Fruit fly (Drosophila melanogaster) whole organism, embryonic: ENCODE results near the gene ac.

ENCODE experiments used
- Abd-B ChIP-seq: fragments of 200-800 bp; sonication (Bioruptor generic); optimal IDR thresholded peaks from 2 replicates; lab custom pipeline; 2018; ENCODE audit warnings: missing biosample characterization, mild to moderate bottlenecking, missing genetic modification characterization, moderate library complexity
- BEAF-32 ChIP-seq: fragments of 200-800 bp; sonication (Bioruptor generic); optimal IDR thresholded peaks from 3 replicates; lab custom pipeline; 2017; ENCODE audit warnings: missing biosample characterization, missing genetic modification characterization, mild to moderate bottlenecking, moderate library complexity, missing genetic modification reagents
- CG10147 ChIP-seq: fragments of 200-800 bp; sonication (Bioruptor generic); optimal IDR thresholded peaks from 2 replicates; lab custom pipeline; 2019; ENCODE audit warnings: missing biosample characterization, mild to moderate bottlenecking, missing genetic modification characterization, moderate library complexity
- CG14014 ChIP-seq: fragments of 200-800 bp; sonication (Bioruptor generic); IDR thresholded peaks from 2 replicates; pipeline ENCODE4 v1.3.6; 2022; ENCODE audit warnings: missing biosample characterization, missing genetic modification characterization
- CG1602 ChIP-seq: fragments of 200-800 bp; sonication (Bioruptor generic); optimal IDR thresholded peaks from 3 replicates; lab custom pipeline; 2016; ENCODE audit warnings: missing biosample characterization, missing genetic modification characterization
- CG17568 ChIP-seq: fragments of 200-800 bp; sonication (Bioruptor generic); optimal IDR thresholded peaks from 2 replicates; lab custom pipeline; 2018; ENCODE audit warnings: missing biosample characterization, mild to moderate bottlenecking, missing genetic modification characterization, moderate library complexity
- CG17802 ChIP-seq: fragments of 200-800 bp; sonication (Bioruptor generic); optimal IDR thresholded peaks from 2 replicates; lab custom pipeline; 2018; ENCODE audit warnings: missing biosample characterization, mild to moderate bottlenecking, missing genetic modification characterization, moderate library complexity
- CG17829 ChIP-seq: fragments of 200-800 bp; optimal IDR thresholded peaks from 2 replicates; lab custom pipeline; 2019; ENCODE audit warnings: missing biosample characterization, mild to moderate bottlenecking, missing genetic modification characterization, moderate library complexity
- CG30431 ChIP-seq: fragments of 200-800 bp; sonication (Bioruptor generic); optimal IDR thresholded peaks from 2 replicates; lab custom pipeline; 2017; ENCODE audit warnings: missing biosample characterization, missing genetic modification characterization
- CG3065 ChIP-seq: fragments of 200-800 bp; sonication (Bioruptor generic); optimal IDR thresholded peaks from 2 replicates; lab custom pipeline; 2016; ENCODE audit warnings: missing biosample characterization, missing genetic modification characterization
- CG33557 ChIP-seq: fragments of 200-800 bp; sonication (Bioruptor generic); optimal IDR thresholded peaks from 2 replicates; lab custom pipeline; 2019; ENCODE audit warnings: missing biosample characterization, mild to moderate bottlenecking, missing genetic modification characterization, moderate library complexity
- CG3847 ChIP-seq: fragments of 200-800 bp; sonication (Bioruptor generic); IDR thresholded peaks from 2 replicates; pipeline ENCODE4 v1.3.6; 2022; ENCODE audit warnings: missing biosample characterization, missing genetic modification characterization
- CG4707 ChIP-seq: fragments of 200-800 bp; sonication (Bioruptor generic); optimal IDR thresholded peaks from 2 replicates; lab custom pipeline; 2018; ENCODE audit warnings: missing biosample characterization, mild to moderate bottlenecking, missing genetic modification characterization, moderate library complexity
- CG4854 ChIP-seq: fragments of 200-800 bp; sonication (Bioruptor generic); optimal IDR thresholded peaks from 2 replicates; lab custom pipeline; 2016; ENCODE audit warnings: missing biosample characterization, missing genetic modification characterization, inconsistent platforms
- CG6689 ChIP-seq: fragments of 200-800 bp; sonication (Bioruptor generic); IDR thresholded peaks from 2 replicates; pipeline ENCODE4 v1.3.6; 2022; ENCODE audit warnings: missing biosample characterization, missing genetic modification characterization
- CG8281 ChIP-seq: fragments of 200-800 bp; sonication (Bioruptor generic); optimal IDR thresholded peaks from 2 replicates; lab custom pipeline; 2018; ENCODE audit warnings: missing biosample characterization, mild to moderate bottlenecking, missing genetic modification characterization, moderate library complexity
- CG8290 ChIP-seq, 3 experiments: fragments of 200-800 bp; sonication (Bioruptor generic); optimal IDR thresholded peaks; 2 replicates each; lab custom pipeline; 2016 to 2019; ENCODE audit warnings: missing biosample characterization in 3 of 3, missing genetic modification characterization in 3 of 3, mild to moderate bottlenecking in 2 of 3, moderate library complexity in 1 of 3
- CG9609 ChIP-seq: fragments of 200-800 bp; sonication (Bioruptor generic); optimal IDR thresholded peaks from 3 replicates; lab custom pipeline; 2016; ENCODE audit warnings: missing biosample characterization, missing genetic modification characterization
- CTCF ChIP-seq: fragments of 200-800 bp; sonication (Bioruptor generic); optimal IDR thresholded peaks from 2 replicates; lab custom pipeline; 2017; ENCODE audit warnings: missing biosample characterization, mild to moderate bottlenecking, missing genetic modification characterization, moderate library complexity
- CrebB ChIP-seq: fragments of 200-800 bp; sonication (Bioruptor generic); optimal IDR thresholded peaks from 3 replicates; lab custom pipeline; 2018; ENCODE audit warnings: missing biosample characterization, mild to moderate bottlenecking, missing genetic modification characterization
- Dll ChIP-seq: fragments of 200-800 bp; sonication (Bioruptor generic); IDR thresholded peaks from 4 replicates; pipeline ENCODE4 v1.3.6; 2022; ENCODE audit warnings: missing biosample characterization, missing genetic modification characterization; ENCODE audit not compliant: partially characterized antibody
- Dp ChIP-seq: fragments of 200-800 bp; sonication (Bioruptor generic); optimal IDR thresholded peaks from 2 replicates; lab custom pipeline; 2018; ENCODE audit warnings: missing biosample characterization, mild to moderate bottlenecking, missing genetic modification characterization, moderate library complexity
- Drgx ChIP-seq: fragments of 200-800 bp; sonication (Bioruptor generic); IDR thresholded peaks from 2 replicates; pipeline ENCODE4 v1.3.6; 2022; ENCODE audit warnings: missing biosample characterization, missing genetic modification characterization
- Fer3 ChIP-seq: fragments of 200-800 bp; sonication (Bioruptor generic); optimal IDR thresholded peaks from 2 replicates; lab custom pipeline; 2018; ENCODE audit warnings: missing biosample characterization, mild to moderate bottlenecking, missing genetic modification characterization, moderate library complexity
- HHEX ChIP-seq: fragments of 200-800 bp; sonication (Bioruptor generic); optimal IDR thresholded peaks from 3 replicates; lab custom pipeline; 2017; ENCODE audit warnings: missing biosample characterization, mild to moderate bottlenecking, missing genetic modification characterization, missing genetic modification reagents
- HLH3B ChIP-seq: fragments of 200-800 bp; sonication (Bioruptor generic); IDR thresholded peaks from 2 replicates; pipeline ENCODE4 v1.3.6; 2022; ENCODE audit warnings: missing biosample characterization, missing genetic modification characterization
- HLHmδ ChIP-seq: fragments of 200-800 bp; sonication (Bioruptor generic); optimal IDR thresholded peaks from 2 replicates; lab custom pipeline; 2018; ENCODE audit warnings: missing biosample characterization, mild to moderate bottlenecking, missing genetic modification characterization, moderate library complexity
- Hr51 ChIP-seq, 2 experiments: fragments of 200-800 bp; sonication (Bioruptor generic); optimal IDR thresholded peaks; 2 replicates in 1 of 2; 3 replicates in 1 of 2; lab custom pipeline; 2016 to 2018; ENCODE audit warnings: missing biosample characterization in 2 of 2, missing genetic modification characterization in 2 of 2, mild to moderate bottlenecking in 1 of 2, moderate library complexity in 1 of 2
- Oaz ChIP-seq: fragments of 200-800 bp; sonication (Bioruptor generic); IDR thresholded peaks from 2 replicates; pipeline ENCODE4 v1.3.6; 2022; ENCODE audit warnings: missing biosample characterization, missing genetic modification characterization
- Optix ChIP-seq: fragments of 200-800 bp; sonication (Bioruptor generic); IDR thresholded peaks from 3 replicates; pipeline ENCODE4 v1.3.6; 2022; ENCODE audit warnings: missing biosample characterization, missing genetic modification characterization
- ase ChIP-seq: fragments of 200-800 bp; sonication (Bioruptor generic); IDR thresholded peaks from 3 replicates; pipeline ENCODE4 v1.3.6; 2022; ENCODE audit warnings: missing biosample characterization, missing genetic modification characterization
- ash1 ChIP-seq: fragments of 200-800 bp; sonication (Bioruptor generic); optimal IDR thresholded peaks from 2 replicates; lab custom pipeline; 2018; ENCODE audit warnings: missing biosample characterization, mild to moderate bottlenecking, missing genetic modification characterization
- bbx ChIP-seq: fragments of 200-800 bp; sonication (Bioruptor generic); IDR thresholded peaks from 2 replicates; pipeline ENCODE4 v1.3.6; 2022; ENCODE audit warnings: missing biosample characterization, missing genetic modification characterization; ENCODE audit not compliant: partially characterized antibody
- dimm ChIP-seq: fragments of 200-800 bp; sonication (Bioruptor generic); IDR thresholded peaks from 2 replicates; pipeline ENCODE4 v1.3.6; 2022; ENCODE audit warnings: missing biosample characterization, missing genetic modification characterization
- dmrt99B ChIP-seq: fragments of 200-800 bp; sonication (Bioruptor generic); optimal IDR thresholded peaks from 2 replicates; lab custom pipeline; 2018; ENCODE audit warnings: missing biosample characterization, mild to moderate bottlenecking, missing genetic modification characterization, moderate library complexity
- fd96Cb ChIP-seq: fragments of 200-800 bp; sonication (Bioruptor generic); optimal IDR thresholded peaks from 2 replicates; lab custom pipeline; 2018; ENCODE audit warnings: missing biosample characterization, mild to moderate bottlenecking, missing genetic modification characterization, moderate library complexity
- gce ChIP-seq: fragments of 200-800 bp; sonication (Bioruptor generic); IDR thresholded peaks from 3 replicates; pipeline ENCODE4 v1.3.6; 2022; ENCODE audit warnings: missing biosample characterization, missing genetic modification characterization
- gt ChIP-seq: fragments of 200-800 bp; sonication (Bioruptor generic); IDR thresholded peaks from 2 replicates; pipeline ENCODE4 v1.3.6; 2022; ENCODE audit warnings: missing biosample characterization, missing genetic modification characterization
- ham ChIP-seq: fragments of 200-800 bp; sonication (Bioruptor generic); IDR thresholded peaks from 2 replicates; pipeline ENCODE4 v1.3.6; 2022; ENCODE audit warnings: missing biosample characterization, missing genetic modification characterization
- hb ChIP-seq: fragments of 200-800 bp; sonication (Bioruptor generic); IDR thresholded peaks from 3 replicates; pipeline ENCODE4 v1.3.6; 2022; ENCODE audit warnings: missing biosample characterization, missing genetic modification characterization; ENCODE audit not compliant: partially characterized antibody
- mam ChIP-seq: fragments of 200-800 bp; sonication (Bioruptor generic); optimal IDR thresholded peaks from 3 replicates; lab custom pipeline; 2016; ENCODE audit warnings: missing biosample characterization, missing genetic modification characterization
- org-1 ChIP-seq: fragments of 200-800 bp; sonication (Bioruptor generic); optimal IDR thresholded peaks from 2 replicates; lab custom pipeline; 2017; ENCODE audit warnings: missing biosample characterization, missing genetic modification characterization
- ro ChIP-seq: fragments of 200-800 bp; sonication (Bioruptor generic); IDR thresholded peaks from 2 replicates; pipeline ENCODE4 v1.3.6; 2022; ENCODE audit warnings: missing biosample characterization, missing genetic modification characterization
- scrt ChIP-seq: fragments of 200-800 bp; sonication (Bioruptor generic); optimal IDR thresholded peaks from 2 replicates; lab custom pipeline; 2018; ENCODE audit warnings: missing biosample characterization, mild to moderate bottlenecking, missing genetic modification characterization, moderate library complexity
- tgo ChIP-seq: fragments of 200-800 bp; sonication (Bioruptor generic); IDR thresholded peaks from 3 replicates; pipeline ENCODE4 v1.3.6; 2022; ENCODE audit warnings: missing biosample characterization, missing genetic modification characterization
- trh ChIP-seq: fragments of 200-800 bp; sonication (Bioruptor generic); optimal IDR thresholded peaks from 2 replicates; lab custom pipeline; 2016; ENCODE audit warnings: missing biosample characterization, missing genetic modification characterization
- unpg ChIP-seq: fragments of 200-800 bp; sonication (Bioruptor generic); optimal IDR thresholded peaks from 3 replicates; lab custom pipeline; 2018; ENCODE audit warnings: missing biosample characterization, mild to moderate bottlenecking, missing genetic modification characterization, moderate library complexity
- vvl ChIP-seq: fragments of 200-800 bp; sonication (Bioruptor generic); IDR thresholded peaks from 2 replicates; pipeline ENCODE4 v1.3.6; 2022; ENCODE audit warnings: missing biosample characterization, missing genetic modification characterization
- zen2 ChIP-seq: fragments of 200-800 bp; sonication (Bioruptor generic); IDR thresholded peaks from 3 replicates; pipeline ENCODE4 v1.3.6; 2022; ENCODE audit warnings: missing biosample characterization, missing genetic modification characterization; ENCODE audit not compliant: partially characterized antibody
- zfh2 ChIP-seq: fragments of 200-800 bp; sonication (Bioruptor generic); optimal IDR thresholded peaks from 2 replicates; lab custom pipeline; 2016; ENCODE audit warnings: missing biosample characterization, missing genetic modification characterization

The ac gene

DNA sequence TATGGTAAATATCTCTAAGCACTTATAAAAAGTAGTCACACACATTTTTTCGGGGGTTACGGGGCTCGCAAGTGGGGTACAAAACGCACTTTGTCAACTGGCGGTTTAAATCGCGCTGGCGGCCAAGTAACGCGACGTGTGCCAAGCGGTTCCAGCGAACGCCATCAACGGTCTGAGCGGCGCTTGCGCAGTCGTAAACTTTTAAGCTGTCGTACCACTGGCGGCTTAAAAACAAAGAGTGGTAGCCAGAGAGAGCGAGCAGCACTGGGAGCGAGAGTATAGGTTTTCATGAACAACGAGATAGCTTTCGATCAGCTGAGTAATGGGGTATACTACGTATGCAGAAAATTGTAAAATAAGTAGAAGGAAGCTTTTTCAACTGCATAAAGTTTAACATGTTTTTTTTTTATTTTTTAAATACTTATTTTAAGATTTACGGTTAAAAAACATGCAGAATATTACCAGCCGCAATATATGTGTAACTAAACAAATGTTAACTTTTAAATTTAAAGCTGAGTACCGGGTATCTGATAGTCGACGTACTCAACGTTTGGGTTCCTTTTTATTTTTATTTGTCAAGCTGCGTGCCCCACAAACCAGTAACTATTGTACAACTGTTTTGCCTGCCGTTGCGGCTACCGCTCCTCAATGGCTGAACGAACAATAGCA is 35.1 kb upstream of the ac start (continued):
- no peak for TF ChIP-seq gt (GFP tag; lab: Robert Waterston, UW)
- no peak for TF ChIP-seq CG8281 (tag; lab: Kevin White, UChicago)
- 0 out of 4 replicates have a peak, but pooled peaks have one; percentile 18 for TF ChIP-seq Dll
- peak; percentile 45; the same call in 1 of the 2 replicates for TF ChIP-seq vvl (GFP tag; lab: Robert Waterston, UW)
- TF ChIP-seq org-1 = no peak
- no peak for TF ChIP-seq scrt (GFP tag; lab: Kevin White, UChicago)
- no peak for TF ChIP-seq CG8290 (GFP tag; optimal IDR thresholded peaks at IDR 0.05; lab: Kevin White, UChicago)
- TF ChIP-seq CG8290 (tag; optimal IDR thresholded peaks at IDR 0.05; lab: Kevin White, UChicago) = peak in 1 of 2 experiments; percentile 30
- TF ChIP-seq ase (GFP tag; lab: Robert Waterston, UW) = no peak
- TF ChIP-seq CTCF = peak; percentile 27
- TF ChIP-seq CG33557 = no peak
- no peak for TF ChIP-seq CrebB (tag; lab: Kevin White, UChicago)
- TF ChIP-seq CG17802 (tag; lab: Kevin White, UChicago) = no peak
- TF ChIP-seq HHEX (GFP tag; lab: Kevin White, UChicago) = no peak
- no peak for TF ChIP-seq mam (GFP tag; lab: Kevin White, UChicago)
- TF ChIP-seq CG10147 (GFP tag; lab: Kevin White, UChicago) = no peak
- TF ChIP-seq Optix (GFP tag; lab: Robert Waterston, UW) = no peak
- TF ChIP-seq dimm (GFP tag; lab: Robert Waterston, UW) = no peak
- TF ChIP-seq Drgx (GFP tag; lab: Robert Waterston, UW) = peak; percentile 53; the same call in 1 of the 2 replicates
- peak in 1 of 2 experiments; percentile 66 for TF ChIP-seq Hr51 (GFP tag; optimal IDR thresholded peaks at IDR 0.05; lab: Kevin White, UChicago)
- TF ChIP-seq CG4854 (GFP tag; lab: Kevin White, UChicago) = no peak
- no peak for TF ChIP-seq zen2
- TF ChIP-seq HLHmδ (GFP tag; lab: Kevin White, UChicago) = no peak
- no peak for TF ChIP-seq CG14014 (GFP tag; lab: Robert Waterston, UW)
- no peak for TF ChIP-seq hb (GFP tag; lab: Robert Waterston, UW)
- TF ChIP-seq CG17829 (tag; lab: Kevin White, UChicago) = no peak
- no peak for TF ChIP-seq CG3065 (GFP tag; lab: Kevin White, UChicago)
- peak; percentile 64 for TF ChIP-seq dmrt99B (tag; lab: Kevin White, UChicago)
- TF ChIP-seq CG30431 (GFP tag; lab: Kevin White, UChicago) = no peak
- no peak for TF ChIP-seq CG3847
- TF ChIP-seq unpg = peak; percentile 46
- TF ChIP-seq CG4707 = no peak
- TF ChIP-seq Dp = no peak
- no peak for TF ChIP-seq bbx (GFP tag; lab: Robert Waterston, UW)
- no peak for TF ChIP-seq gce (GFP tag; lab: Robert Waterston, UW)
- TF ChIP-seq CG17568 = no peak
- TF ChIP-seq CG6689 = peak; percentile 30; the same call in 1 of the 2 replicates
- peak; percentile 34 for TF ChIP-seq Abd-B (GFP tag; lab: Kevin White, UChicago)
- no peak for TF ChIP-seq tgo
- no peak for TF ChIP-seq CG9609 (GFP tag; lab: Kevin White, UChicago)
- TF ChIP-seq ro (GFP tag; lab: Robert Waterston, UW) = no peak
- no peak for TF ChIP-seq ham
- TF ChIP-seq zfh2 (GFP tag; lab: Kevin White, UChicago) = no peak
- no peak for TF ChIP-seq CG1602
- TF ChIP-seq BEAF-32 (GFP tag; lab: Kevin White, UChicago) = no peak
- TF ChIP-seq Fer3 = no peak
- TF ChIP-seq trh (GFP tag; lab: Kevin White, UChicago) = no peak
- no peak for TF ChIP-seq ash1
- no peak for TF ChIP-seq Oaz (GFP tag; lab: Robert Waterston, UW)
- peak; percentile 24 for TF ChIP-seq fd96Cb (tag; lab: Kevin White, UChicago)
- TF ChIP-seq HLH3B (GFP tag; lab: Robert Waterston, UW) = no peak
